Fruit fly (Drosophila melanogaster) S2 (cell line): ENCODE measurements around the gene Sgs5.

ENCODE experiments used
- CG8478 ChIP-seq: fragments of >200 bp; optimal IDR thresholded peaks from 2 replicates; lab custom pipeline; 2018
- CTCF ChIP-seq, 2 experiments: fragments of >200 bp; optimal IDR thresholded peaks; 2 replicates each; lab custom pipeline; 2018

Sgs5 gene

dm6 chr3R:17595084-17595483 lies at the start of gene Sgs5:
Gene Sgs5, plus strand, starts transcription at chr3R:17595362.
- TF ChIP-seq CTCF (optimal IDR thresholded peaks at IDR 0.05; lab: Kevin White, UChicago) (no peak), CG8478 (no peak)

dm6 chr3R:17546115-17546705 lies 49.0 kb upstream of the Sgs5 start, which contains the start of gene Prx3:
Gene Prx3, minus strand, starts transcription at chr3R:17546531.
- TF ChIP-seq CG8478, result no peak
- no peak for TF ChIP-seq CTCF (optimal IDR thresholded peaks at IDR 0.05; lab: Kevin White, UChicago)

dm6 chr3R:17549985-17550384 lies 45.2 kb upstream of the Sgs5 start:
- TF ChIP-seq CG8478 (no peak), CTCF (optimal IDR thresholded peaks at IDR 0.05; lab: Kevin White, UChicago) (no peak)

- no peak for TF ChIP-seq CTCF (optimal IDR thresholded peaks at IDR 0.05; lab: Kevin White, UChicago)
- no peak for TF ChIP-seq CG8478
These were observed 44.2 kb upstream of the Sgs5 start for dm6 chr3R:17550827-17551468.

DNA sequence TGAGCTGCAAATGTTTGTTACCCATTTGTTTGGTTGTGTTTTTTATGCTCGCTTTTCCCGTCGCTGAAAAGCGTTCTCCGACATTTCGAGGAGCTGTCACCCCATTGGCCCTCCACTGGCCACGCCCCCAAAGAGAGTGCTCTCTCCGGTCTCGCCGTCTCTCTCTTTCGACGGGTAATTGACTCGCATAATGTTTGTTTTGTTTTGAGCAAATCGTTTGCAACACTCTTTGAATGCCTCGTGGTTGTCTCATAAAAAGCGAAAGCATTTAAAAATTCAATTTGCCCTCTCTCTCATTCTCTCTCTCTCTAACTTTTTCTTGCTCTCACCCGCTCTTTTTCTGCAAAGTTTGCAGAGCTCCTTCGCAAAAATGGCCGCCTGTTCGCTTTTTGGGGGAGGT lies 37.7 kb upstream of the Sgs5 start:
- TF ChIP-seq CTCF (optimal IDR thresholded peaks at IDR 0.05; lab: Kevin White, UChicago), result no peak
- no peak for TF ChIP-seq CG8478

DNA sequence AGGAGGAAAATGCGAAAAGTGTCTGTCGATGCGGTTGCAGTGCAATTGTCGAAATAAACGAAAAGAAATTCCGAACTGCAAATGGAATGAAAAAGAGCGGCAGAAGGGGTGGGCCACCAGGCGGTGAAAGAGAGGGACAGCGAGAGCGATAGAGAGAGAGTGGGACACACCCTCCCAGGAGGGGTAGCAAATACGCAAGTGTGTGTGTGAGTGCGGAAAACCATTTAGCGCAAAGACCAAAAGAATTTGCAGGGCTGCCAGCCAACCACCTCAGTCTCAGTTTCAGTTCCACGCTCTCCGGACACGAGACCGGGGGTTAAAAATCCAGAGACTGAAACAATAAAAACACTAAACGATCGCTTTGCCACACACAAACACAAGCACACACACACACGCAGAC lies 36.5 kb upstream of the Sgs5 start, which contains the start of gene Hmx:
Gene Hmx (plus strand): TSS at position 301 of the 400 bp plus-strand sequence.
- TF ChIP-seq CTCF (optimal IDR thresholded peaks at IDR 0.05; lab: Kevin White, UChicago), result no peak
- TF ChIP-seq CG8478, result no peak

DNA sequence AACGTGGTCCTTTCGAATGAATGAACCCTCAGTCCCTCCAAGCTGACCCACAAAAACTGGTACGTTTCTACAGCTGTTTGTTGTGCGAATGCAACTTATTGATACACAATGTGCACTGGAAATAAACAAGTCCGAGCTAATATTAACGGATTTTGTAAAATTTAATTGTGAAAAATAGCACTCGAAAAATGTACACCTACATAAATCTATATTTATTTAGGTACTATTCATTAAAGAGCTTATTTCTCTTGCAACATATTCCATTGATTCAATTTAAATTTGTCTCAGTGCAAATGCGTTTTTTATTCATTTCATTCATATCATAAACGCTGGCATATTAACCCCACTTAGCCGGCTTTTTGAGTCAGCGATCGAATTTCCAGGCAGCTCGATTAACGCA lies 34.0 kb upstream of the Sgs5 start:
- TF ChIP-seq CTCF (optimal IDR thresholded peaks at IDR 0.05; lab: Kevin White, UChicago) (no peak), CG8478 (no peak)

DNA sequence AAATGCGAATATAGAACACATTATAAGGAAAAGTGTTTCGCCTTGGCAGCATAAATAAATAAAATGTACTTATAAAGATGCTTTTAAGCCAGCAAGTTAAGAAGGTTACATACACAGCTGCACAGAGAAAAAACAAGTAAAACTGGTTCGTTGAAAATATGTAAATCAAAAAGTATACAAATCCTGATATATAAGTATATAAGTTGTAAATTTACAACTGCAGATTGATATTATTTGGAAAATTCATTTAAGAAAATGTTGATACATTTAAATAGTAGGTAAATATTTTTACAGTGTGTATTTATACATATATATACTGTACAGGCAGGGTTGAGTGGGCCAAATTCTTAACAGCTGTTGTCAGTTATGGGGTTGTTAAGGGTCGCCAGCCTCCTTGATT lies 30.3 kb upstream of the Sgs5 start:
- TF ChIP-seq CG8478, result no peak
- no peak for TF ChIP-seq CTCF (optimal IDR thresholded peaks at IDR 0.05; lab: Kevin White, UChicago)

DNA sequence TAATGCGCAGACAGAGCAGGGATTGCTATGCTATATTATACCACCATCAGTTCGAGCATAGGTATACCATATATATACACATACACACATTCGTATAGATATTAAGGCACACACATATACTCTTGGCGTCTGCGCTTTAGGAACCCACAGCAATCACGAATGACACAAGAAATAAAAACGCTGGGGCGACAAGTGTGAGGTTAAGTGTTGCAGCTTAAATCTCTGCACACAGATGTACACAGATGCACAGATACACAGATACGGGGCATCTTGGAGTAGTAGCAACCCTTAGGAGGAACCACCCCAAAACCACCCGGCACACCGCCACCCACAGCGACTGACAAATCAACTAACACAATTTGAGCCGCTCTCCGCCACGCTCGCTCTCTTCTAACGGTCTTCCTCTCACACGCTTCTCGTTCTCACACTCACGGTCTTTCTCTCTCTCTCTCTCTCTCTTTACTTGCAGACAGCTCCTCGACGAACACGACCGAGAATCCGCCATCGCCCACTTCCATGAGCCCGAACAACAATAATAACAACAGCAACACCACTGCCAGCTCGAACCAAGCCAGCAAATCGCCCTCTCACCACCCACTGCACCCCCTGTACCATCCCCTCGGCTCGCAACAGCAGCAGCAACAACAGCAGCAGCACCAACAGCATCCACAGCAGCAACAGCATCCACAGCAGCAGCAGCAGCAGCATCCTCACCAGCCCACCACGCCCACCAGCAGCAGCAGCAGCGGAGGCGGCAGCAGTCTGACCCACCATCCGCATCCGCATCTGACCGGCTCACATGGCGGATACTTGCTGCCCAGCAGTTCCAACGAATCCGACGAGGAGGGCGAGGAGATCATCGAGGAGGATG lies 28.3 kb upstream of the Sgs5 start:
- TF ChIP-seq CG8478 (no peak), CTCF (optimal IDR thresholded peaks at IDR 0.05; lab: Kevin White, UChicago) (no peak)

DNA sequence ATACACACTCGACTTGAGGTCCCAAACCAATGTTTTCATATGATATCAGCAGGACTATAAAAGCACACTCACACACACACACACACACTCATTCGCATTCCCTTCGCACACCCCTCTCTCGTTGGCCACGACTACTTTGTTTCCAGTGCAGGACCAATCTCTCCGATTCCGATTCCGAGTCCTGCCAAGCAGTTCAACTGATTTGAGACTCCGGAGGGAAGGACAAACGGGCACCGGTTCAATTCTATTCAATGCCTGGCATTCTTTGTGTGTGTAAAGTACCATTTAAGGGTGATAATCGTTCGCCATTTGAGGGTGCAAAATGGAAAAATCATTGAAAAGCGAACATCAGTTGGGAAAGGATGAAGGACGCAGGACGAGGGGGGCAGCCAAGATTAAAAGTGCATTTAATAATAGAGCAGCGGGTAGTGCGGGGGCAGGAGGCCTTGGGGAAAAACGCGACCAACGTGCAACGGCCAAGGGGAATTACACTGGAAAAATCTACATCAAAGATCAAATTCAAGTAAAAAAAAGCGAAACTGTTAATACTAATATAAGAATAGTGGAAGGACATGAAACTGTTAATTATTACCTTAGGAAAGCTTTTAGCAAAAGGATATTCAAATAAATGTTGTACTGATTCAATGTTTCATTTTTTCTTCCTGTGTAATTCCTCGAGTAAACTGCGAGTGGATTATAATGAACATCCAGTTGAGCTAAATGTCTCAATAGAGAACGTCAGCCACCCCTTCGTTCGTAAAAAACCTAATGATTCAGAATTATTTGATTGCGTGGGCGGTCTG lies 11.3 kb upstream of the Sgs5 start:
- TF ChIP-seq CTCF (optimal IDR thresholded peaks at IDR 0.05; lab: Kevin White, UChicago) (no peak), CG8478 (no peak)

dm6 chr3R:17588805-17589204 lies 6.4 kb upstream of the Sgs5 start:
- TF ChIP-seq CG8478 (no peak), CTCF (optimal IDR thresholded peaks at IDR 0.05; lab: Kevin White, UChicago) (no peak)

dm6 chr3R:17591831-17592230 lies 3.3 kb upstream of the Sgs5 start:
- TF ChIP-seq CG8478 (no peak), CTCF (optimal IDR thresholded peaks at IDR 0.05; lab: Kevin White, UChicago) (no peak)

- TF ChIP-seq CTCF (optimal IDR thresholded peaks at IDR 0.05; lab: Kevin White, UChicago), result no peak
- TF ChIP-seq CG8478, result no peak
These were observed 1.7 kb upstream of the Sgs5 start for dm6 chr3R:17593470-17593869.

dm6 chr3R:17594086-17594485 lies 1.1 kb upstream of the Sgs5 start, which contains the start of gene Sgs5bis:
Gene Sgs5bis, plus strand, starts transcription at chr3R:17594386.
- TF ChIP-seq CTCF (optimal IDR thresholded peaks at IDR 0.05; lab: Kevin White, UChicago) (no peak), CG8478 (no peak)

DNA sequence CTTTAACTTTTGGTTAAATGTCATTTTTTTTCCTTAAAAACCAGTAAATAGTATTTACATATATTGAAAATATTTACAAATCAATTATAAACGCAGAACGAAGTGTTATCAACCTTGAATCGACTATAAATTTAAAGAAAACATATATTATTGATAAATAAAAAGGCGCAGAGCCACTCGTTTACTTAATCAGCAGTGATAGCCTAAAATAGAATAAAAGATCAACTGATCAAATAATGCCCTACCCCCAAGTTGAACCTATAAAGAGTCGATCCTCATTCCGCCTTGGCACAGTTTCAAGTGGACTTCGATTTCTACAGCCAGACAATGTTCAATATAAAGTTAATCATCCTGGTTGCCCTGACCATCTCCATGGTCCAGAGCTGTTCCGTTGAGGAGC lies 1.1 kb downstream of the Sgs5 start, which contains the start of gene CG7606:
Gene CG7606 (plus strand): TSS at position 301 of the 400 bp plus-strand sequence.
- no peak for TF ChIP-seq CTCF (optimal IDR thresholded peaks at IDR 0.05; lab: Kevin White, UChicago)
- TF ChIP-seq CG8478, result no peak
